Worm (Caenorhabditis elegans) whole organism, L4/young adult: ENCODE results near the gene rnh-1.0.
A peak's percentile ranks its signal among the peaks of the same experiment; 100 is the strongest.

Experiments
- W03F9.2 ChIP-seq: fragments of 150-350 bp; optimal IDR thresholded peaks from 2 replicates; lab custom pipeline; 2014; ENCODE audit warnings: missing biosample characterization, missing genetic modification characterization
- dao-5 ChIP-seq: sonication (generic microtip); optimal IDR thresholded peaks from 2 replicates; lab custom pipeline; 2016; ENCODE audit warnings: missing genotype, missing genetic modification characterization, moderate library complexity, missing compliant biosample characterization
- him-1 ChIP-seq: sonication (generic microtip); optimal IDR thresholded peaks from 2 replicates; lab custom pipeline; 2016; ENCODE audit warnings: missing genotype, missing genetic modification reagents, missing genetic modification characterization, missing compliant biosample characterization

rnh-1.0 gene

ce11 chrII:4994939-4995338 lies at the start of gene rnh-1.0:
Gene rnh-1.0 (plus strand): TSS chrII:4995327.
- TF ChIP-seq dao-5 (tag; lab: Kevin White, UChicago) (no peak), him-1 (tag; lab: Kevin White, UChicago) (no peak), W03F9.2 (tag; lab: Kevin White, UChicago) (no peak)

- TF ChIP-seq W03F9.2 (tag; lab: Kevin White, UChicago) (no peak), him-1 (tag; lab: Kevin White, UChicago) (no peak), dao-5 (tag; lab: Kevin White, UChicago) (no peak)
Observed at ce11 chrII:4945695-4946094, 49.4 kb upstream of the rnh-1.0 start, which contains the start of the genes gldi-11 and ZK546.2. Gene gldi-11 (minus strand): TSS chrII:4945789. Gene ZK546.2 (plus strand): TSS chrII:4946027.

DNA sequence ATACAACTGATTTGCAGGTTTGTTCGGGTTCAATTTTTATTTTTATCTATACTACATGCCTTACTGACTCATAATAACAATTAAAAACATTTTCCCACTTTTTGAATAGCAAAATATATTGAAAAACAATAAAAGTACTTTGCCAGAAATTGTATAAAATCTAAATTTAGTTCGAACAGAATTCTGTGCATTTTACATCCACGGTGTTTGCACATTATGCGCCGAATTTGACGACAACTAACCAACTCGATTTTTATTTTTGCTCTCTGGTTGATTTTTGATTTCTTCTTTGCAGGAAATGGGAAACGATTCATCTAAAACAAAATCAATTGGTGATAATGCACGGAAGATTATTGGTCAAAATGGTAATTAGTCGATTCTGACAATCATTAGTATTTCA lies 48.4 kb upstream of the rnh-1.0 start:
- no peak for TF ChIP-seq W03F9.2 (tag; lab: Kevin White, UChicago)
- TF ChIP-seq him-1 (tag; lab: Kevin White, UChicago): no peak
- TF ChIP-seq dao-5 (tag; lab: Kevin White, UChicago): no peak

ce11 chrII:4948118-4948517 lies 47.0 kb upstream of the rnh-1.0 start:
- TF ChIP-seq W03F9.2 (tag; lab: Kevin White, UChicago) (no peak), dao-5 (tag; lab: Kevin White, UChicago) (no peak), him-1 (tag; lab: Kevin White, UChicago) (no peak)

DNA sequence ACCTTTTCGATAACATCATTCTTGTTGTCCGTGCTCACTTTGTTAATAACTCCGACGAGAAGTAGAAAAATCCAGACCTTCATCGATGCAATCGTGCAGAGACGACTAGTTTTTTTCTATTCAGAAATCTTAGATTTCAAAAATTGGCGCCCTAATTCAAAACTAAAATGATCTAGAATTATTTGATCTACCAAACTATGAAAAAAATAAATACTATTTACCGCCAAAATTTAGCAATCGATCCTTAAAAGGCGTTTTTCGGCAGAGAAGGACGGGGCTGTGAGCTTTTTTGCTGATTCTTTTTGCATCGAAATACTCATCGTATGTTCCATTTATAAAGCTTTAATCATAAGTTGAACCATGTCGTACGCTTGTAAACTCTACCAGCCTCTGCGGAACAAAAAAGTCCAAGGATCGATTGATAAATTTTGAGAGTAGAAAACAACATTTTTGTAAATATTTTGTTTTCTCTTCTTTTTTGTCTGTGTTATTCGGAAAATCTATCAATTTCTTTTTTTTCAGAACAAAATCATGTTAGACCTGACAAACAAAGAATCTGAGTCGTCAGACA lies 45.7 kb upstream of the rnh-1.0 start, which contains the start of the genes try-1 and zyg-12:
TSS of gene try-1 (minus strand) at position 148 of the 571 bp plus-strand sequence.
TSS of gene zyg-12 (plus strand) at position 521 of the 571 bp plus-strand sequence.
- TF ChIP-seq W03F9.2 (tag; lab: Kevin White, UChicago): no peak
- TF ChIP-seq dao-5 (tag; lab: Kevin White, UChicago): no peak
- no peak for TF ChIP-seq him-1 (tag; lab: Kevin White, UChicago)

DNA sequence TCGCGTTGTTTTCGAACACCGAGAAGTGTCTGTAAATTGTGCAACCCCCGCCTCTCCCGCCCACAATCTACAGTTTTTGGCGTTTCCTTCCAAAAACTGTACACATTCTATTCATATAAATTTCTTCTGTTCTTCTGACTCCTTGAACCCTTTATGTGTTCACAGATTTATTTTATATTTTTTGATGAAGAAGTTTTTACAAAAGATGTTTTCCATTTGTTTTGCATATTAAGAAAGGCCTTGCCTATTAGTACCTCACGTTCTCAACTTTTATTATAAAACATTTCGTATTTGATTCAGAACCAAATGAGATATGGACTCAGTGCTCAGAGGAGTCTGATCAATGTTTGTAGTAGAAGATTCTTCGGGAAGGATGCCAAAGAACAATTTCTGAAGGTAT lies 41.8 kb upstream of the rnh-1.0 start, which contains the start of gene ndx-3:
TSS of gene ndx-3 (plus strand) at position 301 of the 400 bp plus-strand sequence.
- TF ChIP-seq W03F9.2 (tag; lab: Kevin White, UChicago) (no peak), him-1 (tag; lab: Kevin White, UChicago) (no peak), dao-5 (tag; lab: Kevin White, UChicago) (no peak)

DNA sequence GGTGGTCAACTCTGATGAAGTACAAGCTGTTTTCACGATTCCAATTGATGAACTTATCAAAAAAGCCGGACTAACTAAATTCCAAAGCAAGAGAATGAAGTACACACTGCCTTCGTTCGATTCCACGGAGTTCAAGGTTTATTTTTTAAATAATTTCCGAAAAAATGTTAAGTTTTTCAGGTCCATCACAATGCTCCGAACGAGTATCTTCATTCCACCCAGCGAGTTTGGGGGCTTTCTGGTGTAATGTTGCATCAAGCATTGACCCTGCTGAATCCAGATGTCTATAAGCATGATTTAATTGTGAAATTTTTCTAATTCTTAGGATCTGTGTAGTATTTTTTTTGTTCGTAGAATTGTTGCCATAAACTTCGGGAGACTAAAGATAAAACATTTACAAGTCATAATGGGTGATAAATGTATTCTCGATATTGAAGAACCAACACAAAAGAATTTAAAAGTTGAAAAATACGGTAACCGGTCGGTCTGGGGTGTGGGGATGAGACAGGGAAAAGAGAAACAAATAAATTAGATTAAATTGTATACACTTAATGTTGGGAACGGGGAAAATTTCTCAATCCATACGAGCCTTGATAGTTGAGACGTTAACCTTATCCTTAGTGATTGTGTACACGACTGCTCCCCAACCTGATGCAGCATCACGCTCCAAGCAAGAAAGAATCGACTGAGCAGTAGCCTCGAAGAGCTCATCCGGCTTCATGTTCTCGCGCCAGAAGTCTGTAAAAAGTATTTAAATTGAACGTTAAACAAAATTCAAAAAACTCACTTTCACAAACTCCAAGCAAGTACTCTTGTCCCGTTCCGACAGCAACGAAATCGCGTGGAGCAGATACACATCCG lies 40.8 kb upstream of the rnh-1.0 start:
- TF ChIP-seq dao-5 (tag; lab: Kevin White, UChicago) (no peak), W03F9.2 (tag; lab: Kevin White, UChicago) (no peak), him-1 (tag; lab: Kevin White, UChicago) (no peak)

DNA sequence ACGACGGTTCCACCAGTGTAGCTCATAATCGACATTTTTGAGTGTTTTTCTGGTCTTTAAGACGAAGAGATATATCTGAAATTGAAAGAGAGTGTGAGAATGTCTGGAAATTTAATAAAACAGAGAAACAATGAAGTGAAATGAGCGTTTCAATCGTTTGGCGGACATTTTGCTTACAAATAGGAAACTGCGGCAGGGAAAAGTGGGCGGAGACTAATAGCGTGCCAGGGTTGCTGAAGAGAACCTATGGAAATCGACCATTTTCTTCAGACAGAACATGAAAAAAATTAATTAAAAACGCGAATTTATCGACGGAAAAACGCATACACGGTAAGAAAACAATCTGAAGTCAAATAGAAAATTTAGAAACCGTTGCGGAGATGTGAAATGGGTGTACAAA lies 39.8 kb upstream of the rnh-1.0 start, which contains the start of gene pbs-3:
TSS of gene pbs-3 (minus strand) at position 75 of the 400 bp plus-strand sequence.
- TF ChIP-seq dao-5 (tag; lab: Kevin White, UChicago): no peak
- TF ChIP-seq him-1 (tag; lab: Kevin White, UChicago): no peak
- TF ChIP-seq W03F9.2 (tag; lab: Kevin White, UChicago): peak; percentile 38

DNA sequence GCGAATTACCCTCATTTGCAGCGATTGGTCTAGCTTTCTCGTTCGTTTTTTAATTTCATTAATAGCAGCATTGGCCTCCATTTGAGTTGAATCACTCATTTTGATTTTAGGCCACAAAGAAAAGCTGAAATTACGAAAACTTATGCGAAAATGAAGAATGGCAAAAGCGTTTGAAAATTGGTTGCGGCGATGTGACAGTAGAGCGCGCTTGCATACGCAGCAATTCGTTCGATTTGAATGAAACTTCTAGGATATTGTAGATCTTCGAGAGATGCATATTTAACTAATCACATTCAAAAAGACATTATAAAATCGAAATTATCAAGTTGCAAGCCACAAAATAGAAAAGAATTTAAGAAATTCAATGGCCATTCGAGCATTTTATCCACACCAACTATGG lies 35.4 kb upstream of the rnh-1.0 start, which contains the start of gene ulp-2:
TSS of gene ulp-2 (minus strand) at position 158 of the 400 bp plus-strand sequence.
- TF ChIP-seq dao-5 (tag; lab: Kevin White, UChicago) (no peak), W03F9.2 (tag; lab: Kevin White, UChicago) (no peak), him-1 (tag; lab: Kevin White, UChicago) (no peak)

DNA sequence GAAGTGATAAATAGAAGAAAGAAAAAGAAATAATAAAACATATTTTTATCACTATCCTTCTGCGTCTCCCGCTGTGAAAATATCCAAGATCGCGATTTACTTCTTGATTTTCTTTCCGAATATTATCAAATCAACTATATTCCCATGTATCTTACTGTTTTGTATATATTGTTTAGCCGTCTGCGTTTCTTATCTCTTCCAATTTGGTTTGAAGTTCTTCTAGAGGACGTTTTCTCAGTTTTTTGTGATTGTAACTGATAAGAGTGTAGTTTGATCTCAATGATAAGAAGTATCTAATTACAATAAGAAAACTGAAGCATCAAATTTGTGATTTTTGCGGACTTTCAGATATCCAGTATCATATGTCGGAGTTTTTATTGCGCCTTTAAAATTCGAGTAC lies 34.4 kb upstream of the rnh-1.0 start:
- TF ChIP-seq him-1 (tag; lab: Kevin White, UChicago) (no peak), W03F9.2 (tag; lab: Kevin White, UChicago) (peak; percentile 9), dao-5 (tag; lab: Kevin White, UChicago) (no peak)

ce11 chrII:4966576-4966975 lies 28.6 kb upstream of the rnh-1.0 start:
- TF ChIP-seq dao-5 (tag; lab: Kevin White, UChicago) (no peak), W03F9.2 (tag; lab: Kevin White, UChicago) (no peak), him-1 (tag; lab: Kevin White, UChicago) (no peak)

DNA sequence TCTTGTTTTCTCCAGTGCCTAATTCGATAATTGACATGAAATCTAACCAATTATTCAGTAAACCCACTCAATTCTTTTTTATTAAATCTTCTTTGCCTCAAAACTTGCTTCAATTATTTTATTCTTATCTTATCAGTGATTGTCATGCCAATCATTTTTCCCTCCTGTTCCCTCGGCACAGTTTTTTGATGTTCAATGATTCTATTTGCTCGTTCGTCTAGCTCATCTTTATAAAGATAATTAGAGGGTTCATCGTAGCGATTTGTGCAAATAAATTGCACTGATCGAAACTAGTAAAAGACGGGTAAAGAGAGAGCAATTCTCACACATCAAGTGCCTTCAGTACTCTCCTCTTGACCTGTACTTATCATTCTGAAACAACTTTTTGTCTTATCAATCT lies 27.5 kb upstream of the rnh-1.0 start:
- no peak for TF ChIP-seq W03F9.2 (tag; lab: Kevin White, UChicago)
- TF ChIP-seq dao-5 (tag; lab: Kevin White, UChicago): no peak
- TF ChIP-seq him-1 (tag; lab: Kevin White, UChicago): no peak

DNA sequence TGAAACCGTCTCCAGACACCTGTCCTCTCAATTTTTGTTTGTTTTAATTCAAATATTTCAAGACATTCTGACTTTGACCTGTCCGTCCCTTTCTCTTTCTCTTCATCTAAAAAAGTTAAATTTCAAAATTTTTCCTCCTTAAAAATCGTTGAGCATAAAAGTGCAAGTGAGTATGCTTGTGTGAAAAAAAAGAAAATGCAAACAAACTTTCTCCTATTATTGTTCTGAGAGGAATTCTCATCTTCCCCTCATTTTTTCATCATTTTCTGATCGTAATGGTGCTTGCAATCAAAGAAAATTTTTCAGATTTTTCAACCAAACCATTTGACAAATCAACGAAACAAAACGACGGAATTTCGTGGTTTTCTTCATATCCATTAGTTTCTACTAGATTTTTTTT lies 26.3 kb upstream of the rnh-1.0 start, which contains the start of gene shc-2:
TSS of gene shc-2 (plus strand) at position 301 of the 400 bp plus-strand sequence.
- TF ChIP-seq him-1 (tag; lab: Kevin White, UChicago): no peak
- no peak for TF ChIP-seq W03F9.2 (tag; lab: Kevin White, UChicago)
- no peak for TF ChIP-seq dao-5 (tag; lab: Kevin White, UChicago)
